Fruit fly (Drosophila melanogaster) whole organism, prepupa: ENCODE results near the gene ninaB.

Source experiments
- Blimp-1 ChIP-seq: fragments of 200-800 bp; sonication (Bioruptor generic); optimal IDR thresholded peaks from 3 replicates; lab custom pipeline; 2017; ENCODE audit warnings: missing biosample characterization, missing genetic modification characterization, mild to moderate bottlenecking, moderate library complexity, missing genetic modification reagents
- CG10631 ChIP-seq: fragments of 200-800 bp; sonication (Bioruptor generic); optimal IDR thresholded peaks from 2 replicates; lab custom pipeline; 2016; ENCODE audit warnings: missing biosample characterization, missing genetic modification characterization
- CG10669 ChIP-seq: fragments of 200-800 bp; sonication (Bioruptor generic); optimal IDR thresholded peaks from 3 replicates; lab custom pipeline; 2018; ENCODE audit warnings: missing biosample characterization, mild to moderate bottlenecking, missing genetic modification characterization, moderate library complexity
- CG11294 ChIP-seq: fragments of 200-800 bp; sonication (Bioruptor generic); IDR thresholded peaks from 2 replicates; pipeline ENCODE4 v1.3.6; 2022; ENCODE audit warnings: missing biosample characterization, missing genetic modification characterization
- CG11762 ChIP-seq: fragments of 200-800 bp; sonication (Bioruptor generic); optimal IDR thresholded peaks from 3 replicates; lab custom pipeline; 2016; ENCODE audit warnings: missing biosample characterization, missing genetic modification characterization; ENCODE audit not compliant: insufficient read depth
- CG11902 ChIP-seq: fragments of 200-800 bp; sonication (Bioruptor generic); optimal IDR thresholded peaks from 3 replicates; lab custom pipeline; 2016; ENCODE audit warnings: missing biosample characterization, missing genetic modification characterization
- CG15336 ChIP-seq: fragments of 200-800 bp; sonication (Bioruptor generic); IDR thresholded peaks from 2 replicates; pipeline ENCODE4 v1.3.6; 2022; ENCODE audit warnings: missing biosample characterization, missing genetic modification characterization
- CG1621 ChIP-seq: fragments of 200-800 bp; sonication (Bioruptor generic); optimal IDR thresholded peaks from 3 replicates; lab custom pipeline; 2018; ENCODE audit warnings: missing biosample characterization, mild to moderate bottlenecking, missing genetic modification characterization
- CG16779 ChIP-seq: fragments of 200-800 bp; sonication (Bioruptor generic); optimal IDR thresholded peaks from 3 replicates; lab custom pipeline; 2017; ENCODE audit warnings: missing biosample characterization, mild to moderate bottlenecking, missing genetic modification characterization
- CG3032 ChIP-seq: fragments of 200-800 bp; optimal IDR thresholded peaks from 2 replicates; lab custom pipeline; 2019; ENCODE audit warnings: missing biosample characterization, mild to moderate bottlenecking, missing genetic modification characterization, moderate library complexity
- CG31627 ChIP-seq: fragments of 200-800 bp; sonication (Bioruptor generic); optimal IDR thresholded peaks from 3 replicates; lab custom pipeline; 2016; ENCODE audit warnings: missing biosample characterization, missing genetic modification characterization
- CG32006 ChIP-seq: fragments of 200-800 bp; sonication (Bioruptor generic); optimal IDR thresholded peaks from 3 replicates; lab custom pipeline; 2017; ENCODE audit warnings: missing biosample characterization, mild to moderate bottlenecking, missing genetic modification characterization
- CG34406 ChIP-seq: fragments of 200-800 bp; sonication (Bioruptor generic); optimal IDR thresholded peaks from 3 replicates; lab custom pipeline; 2016; ENCODE audit warnings: missing biosample characterization, missing genetic modification characterization
- CG3919 ChIP-seq: fragments of 200-800 bp; sonication (Bioruptor generic); optimal IDR thresholded peaks from 3 replicates; lab custom pipeline; 2016; ENCODE audit warnings: missing biosample characterization, missing genetic modification characterization
- CG4318 ChIP-seq: fragments of 200-800 bp; sonication (Bioruptor generic); optimal IDR thresholded peaks from 3 replicates; lab custom pipeline; 2017; ENCODE audit warnings: missing biosample characterization, mild to moderate bottlenecking, missing genetic modification characterization
- CG6163 ChIP-seq: fragments of 200-800 bp; sonication (Bioruptor generic); IDR thresholded peaks from 3 replicates; pipeline ENCODE4 v1.3.6; 2022; ENCODE audit warnings: missing biosample characterization, missing genetic modification characterization
- CG6792 ChIP-seq: fragments of 200-800 bp; sonication (Bioruptor generic); optimal IDR thresholded peaks from 3 replicates; lab custom pipeline; 2016; ENCODE audit warnings: missing biosample characterization, missing genetic modification characterization
- CG6808 ChIP-seq: fragments of 200-800 bp; sonication (Bioruptor generic); optimal IDR thresholded peaks from 3 replicates; lab custom pipeline; 2017; ENCODE audit warnings: missing biosample characterization, missing genetic modification characterization, mild to moderate bottlenecking, moderate library complexity, missing genetic modification reagents
- CG6854 ChIP-seq: fragments of 200-800 bp; sonication (Bioruptor generic); optimal IDR thresholded peaks from 2 replicates; lab custom pipeline; 2017; ENCODE audit warnings: missing biosample characterization, mild to moderate bottlenecking, missing genetic modification characterization
- CG7368 ChIP-seq: fragments of 200-800 bp; sonication (Bioruptor generic); optimal IDR thresholded peaks from 3 replicates; lab custom pipeline; 2016; ENCODE audit warnings: missing biosample characterization, missing genetic modification characterization
- CG8119 ChIP-seq: fragments of 200-800 bp; sonication (Bioruptor generic); IDR thresholded peaks from 3 replicates; pipeline ENCODE4 v1.3.6; 2022; ENCODE audit warnings: missing biosample characterization, missing genetic modification characterization
- CG8319 ChIP-seq: fragments of 200-800 bp; sonication (Bioruptor generic); optimal IDR thresholded peaks from 3 replicates; lab custom pipeline; 2016; ENCODE audit warnings: missing biosample characterization, missing genetic modification characterization
- CG8632 ChIP-seq: fragments of 200-800 bp; sonication (Bioruptor generic); optimal IDR thresholded peaks from 3 replicates; lab custom pipeline; 2016; ENCODE audit warnings: missing biosample characterization, missing genetic modification characterization
- CG9139 ChIP-seq: fragments of 200-800 bp; sonication (Bioruptor generic); optimal IDR thresholded peaks from 3 replicates; lab custom pipeline; 2017; ENCODE audit warnings: missing biosample characterization, mild to moderate bottlenecking, missing genetic modification characterization
- Eip75B ChIP-seq: fragments of 200-800 bp; sonication (Bioruptor generic); optimal IDR thresholded peaks from 3 replicates; lab custom pipeline; 2016; ENCODE audit warnings: missing biosample characterization, missing genetic modification characterization
- Eip78C ChIP-seq: fragments of 200-800 bp; sonication (Bioruptor generic); peaks from one replicate; lab custom pipeline; 2016; ENCODE audit warnings: missing biosample characterization, missing genetic modification characterization
- Eip93F ChIP-seq: fragments of 200-800 bp; sonication (Bioruptor generic); optimal IDR thresholded peaks from 2 replicates; lab custom pipeline; 2016; ENCODE audit warnings: missing biosample characterization, mild to moderate bottlenecking, missing genetic modification characterization
- Hr39 ChIP-seq: fragments of 200-800 bp; sonication (Bioruptor generic); optimal IDR thresholded peaks from 2 replicates; lab custom pipeline; 2016; ENCODE audit warnings: missing biosample characterization, missing genetic modification characterization
- Hr4 ChIP-seq: fragments of 200-800 bp; sonication (Bioruptor generic); optimal IDR thresholded peaks from 3 replicates; lab custom pipeline; 2016; ENCODE audit warnings: missing biosample characterization, missing genetic modification characterization
- Lpt ChIP-seq: fragments of 200-800 bp; sonication (Bioruptor generic); optimal IDR thresholded peaks from 3 replicates; lab custom pipeline; 2016; ENCODE audit warnings: missing biosample characterization, missing genetic modification characterization
- Met ChIP-seq: fragments of 200-800 bp; sonication (Bioruptor generic); optimal IDR thresholded peaks from 3 replicates; lab custom pipeline; 2016; ENCODE audit warnings: missing biosample characterization, missing genetic modification characterization
- OdsH ChIP-seq: fragments of 200-800 bp; sonication (Bioruptor generic); optimal IDR thresholded peaks from 3 replicates; lab custom pipeline; 2016; ENCODE audit warnings: missing biosample characterization, missing genetic modification characterization
- Smox ChIP-seq: fragments of 200-800 bp; sonication (Bioruptor generic); optimal IDR thresholded peaks from 3 replicates; lab custom pipeline; 2016; ENCODE audit warnings: missing biosample characterization, missing genetic modification characterization
- Sox102F ChIP-seq: fragments of 200-800 bp; sonication (Bioruptor generic); optimal IDR thresholded peaks from 2 replicates; lab custom pipeline; 2016; ENCODE audit warnings: missing biosample characterization, mild to moderate bottlenecking, missing genetic modification characterization
- Sox14 ChIP-seq: fragments of 200-800 bp; sonication (Bioruptor generic); optimal IDR thresholded peaks from 3 replicates; lab custom pipeline; 2016; ENCODE audit warnings: missing biosample characterization, missing genetic modification characterization
- Sox15 ChIP-seq: fragments of 200-800 bp; sonication (Bioruptor generic); optimal IDR thresholded peaks from 3 replicates; lab custom pipeline; 2016; ENCODE audit warnings: missing biosample characterization, missing genetic modification characterization
- achi ChIP-seq: fragments of 200-800 bp; sonication (Bioruptor generic); optimal IDR thresholded peaks from 3 replicates; lab custom pipeline; 2016; ENCODE audit warnings: missing biosample characterization, missing genetic modification characterization
- acj6 ChIP-seq: fragments of 200-800 bp; sonication (Bioruptor generic); optimal IDR thresholded peaks from 3 replicates; lab custom pipeline; 2016; ENCODE audit warnings: missing biosample characterization, missing genetic modification characterization
- cyc ChIP-seq: fragments of 200-800 bp; sonication (Bioruptor generic); optimal IDR thresholded peaks from 3 replicates; lab custom pipeline; 2016; ENCODE audit warnings: missing biosample characterization, missing genetic modification characterization
- dac ChIP-seq: fragments of 200-800 bp; sonication (Bioruptor generic); optimal IDR thresholded peaks from 2 replicates; lab custom pipeline; 2017; ENCODE audit warnings: missing biosample characterization, mild to moderate bottlenecking, missing genetic modification characterization
- dsx ChIP-seq: fragments of 200-800 bp; optimal IDR thresholded peaks from 3 replicates; lab custom pipeline; 2019; ENCODE audit warnings: missing biosample characterization, mild to moderate bottlenecking, missing genetic modification characterization, moderate library complexity; ENCODE audit not compliant: poor library complexity, severe bottlenecking
- esn ChIP-seq: fragments of 200-800 bp; sonication (Bioruptor generic); optimal IDR thresholded peaks from 2 replicates; lab custom pipeline; 2016; ENCODE audit warnings: missing biosample characterization, mild to moderate bottlenecking, missing genetic modification characterization, moderate library complexity
- fd59A ChIP-seq: fragments of 200-800 bp; sonication (Bioruptor generic); optimal IDR thresholded peaks from 2 replicates; lab custom pipeline; 2017; ENCODE audit warnings: missing biosample characterization, mild to moderate bottlenecking, missing genetic modification characterization, missing genetic modification reagents
- lz ChIP-seq: fragments of 200-800 bp; sonication (Bioruptor generic); optimal IDR thresholded peaks from 3 replicates; lab custom pipeline; 2016; ENCODE audit warnings: missing biosample characterization, missing genetic modification characterization
- net ChIP-seq: fragments of 200-800 bp; sonication (Bioruptor generic); optimal IDR thresholded peaks from 3 replicates; lab custom pipeline; 2016; ENCODE audit warnings: missing biosample characterization, missing genetic modification characterization
- pdm3 ChIP-seq: fragments of 200-800 bp; sonication (Bioruptor generic); optimal IDR thresholded peaks from 3 replicates; lab custom pipeline; 2016; ENCODE audit warnings: missing biosample characterization, missing genetic modification characterization
- salr ChIP-seq, 2 experiments: fragments of 200-800 bp; sonication (Bioruptor generic); optimal IDR thresholded peaks; 3 replicates each; lab custom pipeline; 2016 to 2018; ENCODE audit warnings: missing biosample characterization in 2 of 2, missing genetic modification characterization in 2 of 2, mild to moderate bottlenecking in 1 of 2
- spab ChIP-seq: fragments of 200-800 bp; sonication (Bioruptor generic); optimal IDR thresholded peaks from 2 replicates; lab custom pipeline; 2017; ENCODE audit warnings: missing biosample characterization, mild to moderate bottlenecking, missing genetic modification characterization, missing genetic modification reagents
- ss ChIP-seq, 2 experiments: fragments of 200-800 bp; sonication (Bioruptor generic); optimal IDR thresholded peaks; 2 replicates in 1 of 2; 3 replicates in 1 of 2; lab custom pipeline; 2017 to 2018; ENCODE audit warnings: mild to moderate bottlenecking in 2 of 2, missing biosample characterization in 2 of 2, missing genetic modification characterization in 2 of 2, moderate library complexity in 1 of 2
- svp ChIP-seq: fragments of 200-800 bp; sonication (Bioruptor generic); peaks from one replicate; lab custom pipeline; 2016; ENCODE audit warnings: missing biosample characterization, missing genetic modification characterization
- topi ChIP-seq: fragments of 200-800 bp; sonication (Bioruptor generic); optimal IDR thresholded peaks from 3 replicates; lab custom pipeline; 2016; ENCODE audit warnings: missing biosample characterization, missing genetic modification characterization
- vri ChIP-seq: fragments of 200-800 bp; sonication (Bioruptor generic); optimal IDR thresholded peaks from 3 replicates; lab custom pipeline; 2016; ENCODE audit warnings: missing biosample characterization, mild to moderate bottlenecking, missing genetic modification characterization

The ninaB gene

dm6 chr3R:13716827-13717226 lies 16.5 kb downstream of the ninaB start:
- peak; percentile 59 for TF ChIP-seq topi (GFP tag; lab: Kevin White, UChicago)
- TF ChIP-seq pdm3 (GFP tag; lab: Kevin White, UChicago) = peak; percentile 85
- peak; percentile 70 for TF ChIP-seq dsx (GFP tag; lab: Kevin White, UChicago)
- peak; percentile 86 for TF ChIP-seq CG11294
- peak; percentile 63 for TF ChIP-seq cyc (GFP tag; lab: Kevin White, UChicago)
- TF ChIP-seq CG7368 = peak; percentile 68
- TF ChIP-seq OdsH (GFP tag; lab: Kevin White, UChicago) = peak; percentile 87
- no peak for TF ChIP-seq vri (GFP tag; lab: Kevin White, UChicago)
- peak; percentile 30 for TF ChIP-seq CG11902 (GFP tag; lab: Kevin White, UChicago)
- peak; percentile 75 for TF ChIP-seq CG3032 (tag; lab: Kevin White, UChicago)
- peak; percentile 88 for TF ChIP-seq Hr4 (GFP tag; lab: Kevin White, UChicago)
- peak; percentile 93 for TF ChIP-seq CG15336 (GFP tag; lab: Robert Waterston, UW)
- TF ChIP-seq CG10631 (GFP tag; lab: Kevin White, UChicago) = peak; percentile 84
- peak; percentile 71 for TF ChIP-seq CG6808 (GFP tag; lab: Kevin White, UChicago)
- TF ChIP-seq CG4318 = peak; percentile 87
- peak; percentile 81 for TF ChIP-seq CG6792 (GFP tag; lab: Kevin White, UChicago)
- peak; percentile 85 for TF ChIP-seq CG3919 (GFP tag; lab: Kevin White, UChicago)
- peak; percentile 64 for TF ChIP-seq CG11762
- TF ChIP-seq CG8119 (GFP tag; lab: Robert Waterston, UW) = peak; percentile 95
- peak; percentile 57 for TF ChIP-seq CG31627 (GFP tag; lab: Kevin White, UChicago)
- peak; percentile 93 for TF ChIP-seq CG32006 (GFP tag; lab: Kevin White, UChicago)
- TF ChIP-seq CG1621 (tag; lab: Kevin White, UChicago) = peak; percentile 80
- TF ChIP-seq Sox14 (GFP tag; lab: Kevin White, UChicago) = peak; percentile 83
- TF ChIP-seq Eip75B = peak; percentile 88
- peak; percentile 64 for TF ChIP-seq spab (GFP tag; lab: Kevin White, UChicago)
- TF ChIP-seq acj6 (GFP tag; lab: Kevin White, UChicago) = peak; percentile 80
- TF ChIP-seq CG8632 (GFP tag; lab: Kevin White, UChicago) = peak; percentile 57
- peak; percentile 67 for TF ChIP-seq Hr39 (GFP tag; lab: Kevin White, UChicago)
- peak; percentile 70 for TF ChIP-seq esn
- peak; percentile 56 for TF ChIP-seq CG8319 (GFP tag; lab: Kevin White, UChicago)
- peak; percentile 73 for TF ChIP-seq svp (GFP tag; lab: Kevin White, UChicago)
- TF ChIP-seq fd59A (GFP tag; lab: Kevin White, UChicago) = peak; percentile 66
- peak; percentile 56 for TF ChIP-seq Met (GFP tag; lab: Kevin White, UChicago)
- peak; percentile 13 for TF ChIP-seq CG9139 (GFP tag; lab: Kevin White, UChicago)
- peak; percentile 49 for TF ChIP-seq Sox102F
- peak; percentile 86 for TF ChIP-seq Lpt (GFP tag; lab: Kevin White, UChicago)
- TF ChIP-seq CG6163 (GFP tag; lab: Robert Waterston, UW) = peak; percentile 97
- peak; percentile 51 for TF ChIP-seq CG34406 (GFP tag; lab: Kevin White, UChicago)
- no peak for TF ChIP-seq CG6854
- peak; percentile 73 for TF ChIP-seq lz (GFP tag; lab: Kevin White, UChicago)
- peak; percentile 70 for TF ChIP-seq CG10669 (GFP tag; lab: Kevin White, UChicago)
- peak; percentile 64 to 77 for TF ChIP-seq salr (GFP tag; optimal IDR thresholded peaks at IDR 0.05; lab: Kevin White, UChicago)
- TF ChIP-seq Sox15 (GFP tag; lab: Kevin White, UChicago) = peak; percentile 40
- TF ChIP-seq Eip78C (GFP tag; lab: Kevin White, UChicago) = peak; percentile 99
- peak; percentile 82 for TF ChIP-seq net
- peak; percentile 66 for TF ChIP-seq CG16779
- no peak for TF ChIP-seq Blimp-1 (GFP tag; lab: Kevin White, UChicago)
- peak; percentile 88 for TF ChIP-seq dac (GFP tag; lab: Kevin White, UChicago)
- peak; percentile 82 for TF ChIP-seq achi (GFP tag; lab: Kevin White, UChicago)
- TF ChIP-seq Eip93F = no peak
- TF ChIP-seq ss (GFP tag; optimal IDR thresholded peaks at IDR 0.05; lab: Kevin White, UChicago) = peak; percentile 90 to 91
- TF ChIP-seq Smox = peak; percentile 51
